Worm (Caenorhabditis elegans) whole organism, mixed stage, embryonic: ENCODE measurements around the gene nas-20.

Experiments used
- blmp-1 ChIP-seq: fragments of 150-350 bp; optimal IDR thresholded peaks from 2 replicates; lab custom pipeline; 2014; ENCODE audit warnings: missing biosample characterization, missing genetic modification characterization
- hlh-1 ChIP-seq: fragments of 150-350 bp; optimal IDR thresholded peaks from 2 replicates; lab custom pipeline; 2014; ENCODE audit warnings: missing biosample characterization, missing genetic modification reagents, missing genetic modification characterization
- lin-13 ChIP-seq: fragments of 150-350 bp; optimal IDR thresholded peaks from 2 replicates; lab custom pipeline; 2014; ENCODE audit warnings: missing biosample characterization, missing genetic modification characterization
- lin-32 ChIP-seq: fragments of 200-800 bp; sonication (Bioruptor generic); optimal IDR thresholded peaks from 2 replicates; lab custom pipeline; 2018; ENCODE audit warnings: mild to moderate bottlenecking, missing genetic modification characterization, missing compliant biosample characterization
- lsy-2 ChIP-seq: fragments of 150-350 bp; optimal IDR thresholded peaks from 2 replicates; lab custom pipeline; 2014; ENCODE audit warnings: missing biosample characterization, missing genetic modification characterization
- mab-5 ChIP-seq: fragments of 150-350 bp; optimal IDR thresholded peaks from 2 replicates; lab custom pipeline; 2014; ENCODE audit warnings: missing biosample characterization, missing genetic modification characterization
- nhr-237 ChIP-seq: fragments of 150-350 bp; optimal IDR thresholded peaks from 2 replicates; lab custom pipeline; 2014; ENCODE audit warnings: missing biosample characterization, missing genetic modification characterization
- nhr-76 ChIP-seq: sonication (generic microtip); optimal IDR thresholded peaks from 2 replicates; lab custom pipeline; 2017; ENCODE audit warnings: missing biosample characterization, missing genetic modification characterization
- snpc-4 ChIP-seq: fragments of 150-350 bp; optimal IDR thresholded peaks from 2 replicates; lab custom pipeline; 2014; ENCODE audit warnings: missing biosample characterization, missing genetic modification characterization
- tbx-8 ChIP-seq: fragments of 200-800 bp; sonication (Bioruptor generic); optimal IDR thresholded peaks from 2 replicates; lab custom pipeline; 2018; ENCODE audit warnings: mild to moderate bottlenecking, missing genetic modification characterization, moderate library complexity, missing compliant biosample characterization
- unc-120 ChIP-seq: sonication (generic microtip); optimal IDR thresholded peaks from 2 replicates; lab custom pipeline; 2017; ENCODE audit warnings: missing genetic modification characterization, missing compliant biosample characterization; ENCODE audit not compliant: poor library complexity, severe bottlenecking
- unc-39 ChIP-seq: fragments of 150-350 bp; optimal IDR thresholded peaks from 2 replicates; lab custom pipeline; 2014; ENCODE audit warnings: missing biosample characterization, missing genetic modification characterization
- unc-62 ChIP-seq: fragments of 150-350 bp; optimal IDR thresholded peaks from 2 replicates; lab custom pipeline; 2014; ENCODE audit warnings: missing biosample characterization, missing genetic modification reagents, missing genetic modification characterization
- ztf-11 ChIP-seq: fragments of 150-350 bp; optimal IDR thresholded peaks from 2 replicates; lab custom pipeline; 2014; ENCODE audit warnings: missing biosample characterization, missing genetic modification characterization

- no peak for TF ChIP-seq lin-13
- TF ChIP-seq snpc-4, result no peak
- TF ChIP-seq tbx-8 (GFP tag; lab: Kevin White, UChicago), result no peak
- TF ChIP-seq nhr-76 (tag; lab: Kevin White, UChicago), result no peak
- no peak for TF ChIP-seq nhr-237 (tag; lab: Kevin White, UChicago)
- TF ChIP-seq unc-62 (GFP tag; lab: Kevin White, UChicago), result no peak
- TF ChIP-seq lsy-2, result no peak
- TF ChIP-seq unc-120, result no peak
- no peak for TF ChIP-seq mab-5
- TF ChIP-seq hlh-1 (tag; lab: Kevin White, UChicago), result no peak
- no peak for TF ChIP-seq blmp-1 (tag; lab: Kevin White, UChicago)
- TF ChIP-seq lin-32 (GFP tag; lab: Kevin White, UChicago), result no peak
- no peak for TF ChIP-seq unc-39 (tag; lab: Kevin White, UChicago)
- no peak for TF ChIP-seq ztf-11
Measured at ce11 chrV:11499786-11500185, 27.7 kb upstream of the nas-20 start.
